Fruit fly (Drosophila melanogaster): Measurements from ENCODE around the gene AIF.

AIF gene

dm6 chr2L:2164520-2165237, 13.1 kb downstream of the AIF start (continued):
- TF ChIP-seq CG15479 (GFP tag; optimal IDR thresholded peaks at IDR 0.05) (peak; percentile 100), Sry-β (GFP tag; optimal IDR thresholded peaks at IDR 0.05) (peak; percentile 53), ara (GFP tag; IDR thresholded peaks at IDR 0.05) (peak; percentile 92), CG18764 (GFP tag; optimal IDR thresholded peaks at IDR 0.05) (peak; percentile 50), CG16779 (GFP tag; IDR thresholded peaks at IDR 0.05) (no peak), gcm2 (GFP tag; optimal IDR thresholded peaks at IDR 0.05) (peak; percentile 17), sens (GFP tag) (peak; percentile 95), tio (GFP tag; optimal IDR thresholded peaks at IDR 0.05) (peak; percentile 32), CG2875 (GFP tag; optimal IDR thresholded peaks at IDR 0.05) (peak; percentile 50), CG4328 (GFP tag; optimal IDR thresholded peaks at IDR 0.05) (peak; percentile 16), trh (GFP tag; optimal IDR thresholded peaks at IDR 0.05) (peak; percentile 28), CG33213 (GFP tag; optimal IDR thresholded peaks at IDR 0.05) (peak; percentile 42), CG11093 (GFP tag; IDR thresholded peaks at IDR 0.05) (peak; percentile 54; the same call in 1 of the 3 replicates), C15 (GFP tag; IDR thresholded peaks at IDR 0.05) (no peak), en (GFP tag; optimal IDR thresholded peaks at IDR 0.05) (peak; percentile 35), ftz-f1 (GFP tag; optimal IDR thresholded peaks at IDR 0.05) (no peak), CG11504 (tag; optimal IDR thresholded peaks at IDR 0.05) (peak; percentile 44), Xbp1 (GFP tag; optimal IDR thresholded peaks at IDR 0.05) (peak; percentile 67), mirr (GFP tag; optimal IDR thresholded peaks at IDR 0.05) (no peak), CG7745 (tag; optimal IDR thresholded peaks at IDR 0.05) (peak; percentile 44), sens-2 (GFP tag; IDR thresholded peaks at IDR 0.05) (peak; percentile 45; the same call in 1 of the 2 replicates), knrl (GFP tag; IDR thresholded peaks at IDR 0.05; ENCODE audit: partially characterized antibody) (no peak), CG31365 (tag; optimal IDR thresholded peaks at IDR 0.05) (no peak), CG6254 (GFP tag; optimal IDR thresholded peaks at IDR 0.05) (peak; percentile 72), ewg (GFP tag; optimal IDR thresholded peaks at IDR 0.05) (no peak), ind (GFP tag; optimal IDR thresholded peaks at IDR 0.05) (peak; percentile 36), Max (GFP tag; optimal IDR thresholded peaks at IDR 0.05) (peak; percentile 55), Mes4 (GFP tag; optimal IDR thresholded peaks at IDR 0.05) (peak; percentile 56), ro (GFP tag; IDR thresholded peaks at IDR 0.05) (no peak), CHES-1-like (GFP tag; optimal IDR thresholded peaks at IDR 0.05) (peak; percentile 21), Oli (tag; optimal IDR thresholded peaks at IDR 0.05) (peak; percentile 60), ttk (GFP tag; IDR thresholded peaks at IDR 0.05) (no peak), CG10431 (GFP tag; optimal IDR thresholded peaks at IDR 0.05) (no peak), Hmr (GFP tag; optimal IDR thresholded peaks at IDR 0.05) (no peak), insv (GFP tag; optimal IDR thresholded peaks at IDR 0.05) (peak in 1 of 2 experiments; percentile 32), Hmx (GFP tag; optimal IDR thresholded peaks at IDR 0.05) (no peak), CG4707 (GFP tag; optimal IDR thresholded peaks at IDR 0.05) (peak; percentile 15), prd (optimal IDR thresholded peaks at IDR 0.05) (no peak), prd (GFP tag; IDR thresholded peaks at IDR 0.05) (peak; percentile 96), CG9932 (GFP tag; IDR thresholded peaks at IDR 0.05) (no peak), CG3847 (GFP tag; IDR thresholded peaks at IDR 0.05) (peak; percentile 11; the same call in 1 of the 2 replicates), br (optimal IDR thresholded peaks at IDR 0.05) (no peak), CG31224 (GFP tag; IDR thresholded peaks at IDR 0.05) (0 out of 2 replicates have a peak, but pooled peaks have one; percentile 19), maf-S (GFP tag; optimal IDR thresholded peaks at IDR 0.05) (peak; percentile 17), vvl (GFP tag; IDR thresholded peaks at IDR 0.05) (peak; percentile 65; the same call in 1 of the 2 replicates), CG4617 (GFP tag; optimal IDR thresholded peaks at IDR 0.05; ENCODE audit: borderline replicate concordance) (peak; percentile 5), CG1647 (GFP tag; optimal IDR thresholded peaks at IDR 0.05) (no peak), Lim3 (GFP tag; IDR thresholded peaks at IDR 0.05) (no peak), sna (GFP tag; IDR thresholded peaks at IDR 0.05; ENCODE audit: partially characterized antibody) (no peak), pan (optimal IDR thresholded peaks at IDR 0.05) (no peak), pan (GFP tag; optimal IDR thresholded peaks at IDR 0.05 in 1 of 2, IDR thresholded peaks at IDR 0.05 in 1 of 2) (peak in 1 of 2 experiments; percentile 48)
